Fruit fly (Drosophila melanogaster): ENCODE data around the gene CG10026.

Gene CG10026

dm6 chr2L:19425765-19426329, 28.2 kb upstream of the CG10026 start:
- TF ChIP-seq CG16779 (tag; optimal IDR thresholded peaks at IDR 0.05) (no peak), Eip93F (GFP tag; optimal IDR thresholded peaks at IDR 0.05) (no peak), CG34406 (GFP tag; optimal IDR thresholded peaks at IDR 0.05) (peak; percentile 52), achi (GFP tag; optimal IDR thresholded peaks at IDR 0.05) (peak; percentile 51), Blimp-1 (GFP tag; optimal IDR thresholded peaks at IDR 0.05) (no peak), Hr38 (GFP tag; optimal IDR thresholded peaks at IDR 0.05) (no peak), Gug (GFP tag; IDR thresholded peaks at IDR 0.05) (no peak), Ets21C (GFP tag; optimal IDR thresholded peaks at IDR 0.05) (peak; percentile 47), Sox14 (GFP tag; optimal IDR thresholded peaks at IDR 0.05) (peak; percentile 31), Eip78C (GFP tag) (peak; percentile 86), Hr4 (GFP tag; optimal IDR thresholded peaks at IDR 0.05) (peak; percentile 54), CG3919 (GFP tag; optimal IDR thresholded peaks at IDR 0.05) (peak; percentile 56), CG11294 (GFP tag; IDR thresholded peaks at IDR 0.05) (no peak), OdsH (GFP tag; optimal IDR thresholded peaks at IDR 0.05) (peak; percentile 66), CG4318 (GFP tag; optimal IDR thresholded peaks at IDR 0.05) (no peak), Smox (GFP tag; optimal IDR thresholded peaks at IDR 0.05) (peak; percentile 68), Eip75B (GFP tag; optimal IDR thresholded peaks at IDR 0.05) (peak; percentile 20), spab (GFP tag; optimal IDR thresholded peaks at IDR 0.05) (no peak), pdm3 (GFP tag; optimal IDR thresholded peaks at IDR 0.05) (peak; percentile 46), Met (GFP tag; optimal IDR thresholded peaks at IDR 0.05) (peak; percentile 67), CG10669 (GFP tag; optimal IDR thresholded peaks at IDR 0.05) (peak; percentile 50), Lpt (GFP tag; optimal IDR thresholded peaks at IDR 0.05) (no peak), acj6 (GFP tag; optimal IDR thresholded peaks at IDR 0.05) (peak; percentile 65), lz (GFP tag; optimal IDR thresholded peaks at IDR 0.05) (peak; percentile 50), dac (GFP tag; optimal IDR thresholded peaks at IDR 0.05) (no peak), ss (GFP tag; optimal IDR thresholded peaks at IDR 0.05) (no peak), svp (GFP tag) (peak; percentile 76), CG1621 (tag; optimal IDR thresholded peaks at IDR 0.05) (peak; percentile 41), CG15336 (GFP tag; IDR thresholded peaks at IDR 0.05) (peak; percentile 57), CG3032 (tag; optimal IDR thresholded peaks at IDR 0.05) (peak; percentile 57), CG6276 (GFP tag; optimal IDR thresholded peaks at IDR 0.05) (peak; percentile 6), dsx (GFP tag; optimal IDR thresholded peaks at IDR 0.05; ENCODE audit: poor library complexity, severe bottlenecking) (no peak), Sox15 (GFP tag; optimal IDR thresholded peaks at IDR 0.05) (peak; percentile 4), CG9139 (GFP tag; optimal IDR thresholded peaks at IDR 0.05) (no peak), cyc (GFP tag; optimal IDR thresholded peaks at IDR 0.05) (peak; percentile 53), CG32006 (GFP tag; optimal IDR thresholded peaks at IDR 0.05) (peak; percentile 48), fkh (GFP tag; optimal IDR thresholded peaks at IDR 0.05) (no peak), CG10631 (GFP tag; optimal IDR thresholded peaks at IDR 0.05) (peak; percentile 16), Sox102F (GFP tag; optimal IDR thresholded peaks at IDR 0.05) (peak; percentile 35), CG8319 (GFP tag; optimal IDR thresholded peaks at IDR 0.05) (peak; percentile 22), vri (GFP tag; optimal IDR thresholded peaks at IDR 0.05) (peak; percentile 62), CG6854 (GFP tag; optimal IDR thresholded peaks at IDR 0.05) (no peak), CG7368 (GFP tag; optimal IDR thresholded peaks at IDR 0.05) (no peak), Hr39 (GFP tag; optimal IDR thresholded peaks at IDR 0.05) (peak; percentile 68), topi (GFP tag; optimal IDR thresholded peaks at IDR 0.05) (peak; percentile 58), CG31627 (GFP tag; optimal IDR thresholded peaks at IDR 0.05) (peak; percentile 57), CG11762 (GFP tag; optimal IDR thresholded peaks at IDR 0.05; ENCODE audit: insufficient read depth) (peak; percentile 28), CG6163 (GFP tag; IDR thresholded peaks at IDR 0.05) (peak; percentile 71), CG8119 (GFP tag; IDR thresholded peaks at IDR 0.05) (peak; percentile 57; the same call in 2 of the 3 replicates), CG6792 (GFP tag; optimal IDR thresholded peaks at IDR 0.05) (peak; percentile 26), Ets96B (tag; optimal IDR thresholded peaks at IDR 0.05) (peak; percentile 53), eg (GFP tag; IDR thresholded peaks at IDR 0.05) (peak; percentile 59)
